Fruit fly (Drosophila melanogaster) whole organism, embryonic: ENCODE measurements around the gene wrd.

ENCODE experiments used
- ATbp ChIP-seq: fragments of 200-800 bp; sonication (Bioruptor generic); optimal IDR thresholded peaks from 2 replicates; lab custom pipeline; 2017; ENCODE audit warnings: missing biosample characterization, mild to moderate bottlenecking, missing genetic modification characterization, missing genetic modification reagents
- Bteb2 ChIP-seq: fragments of 200-800 bp; sonication (Bioruptor generic); optimal IDR thresholded peaks from 2 replicates; lab custom pipeline; 2016; ENCODE audit warnings: missing biosample characterization, missing genetic modification characterization
- CG10267 ChIP-seq: fragments of 200-800 bp; sonication (Bioruptor generic); optimal IDR thresholded peaks from 2 replicates; lab custom pipeline; 2018; ENCODE audit warnings: missing biosample characterization, mild to moderate bottlenecking, missing genetic modification characterization, moderate library complexity
- CG10543 ChIP-seq: fragments of 200-800 bp; sonication (Bioruptor generic); optimal IDR thresholded peaks from 3 replicates; lab custom pipeline; 2017; ENCODE audit warnings: missing biosample characterization, mild to moderate bottlenecking, missing genetic modification characterization, moderate library complexity
- CG11247 ChIP-seq: fragments of 200-800 bp; sonication (Bioruptor generic); IDR thresholded peaks from 2 replicates; pipeline ENCODE4 v1.3.6; 2022; ENCODE audit warnings: missing biosample characterization, missing genetic modification characterization
- CG14710 ChIP-seq: fragments of 200-800 bp; sonication (Bioruptor generic); optimal IDR thresholded peaks from 3 replicates; lab custom pipeline; 2019; ENCODE audit warnings: missing biosample characterization, mild to moderate bottlenecking, missing genetic modification characterization, moderate library complexity
- CG15011 ChIP-seq: fragments of 200-800 bp; sonication (Bioruptor generic); optimal IDR thresholded peaks from 3 replicates; lab custom pipeline; 2018; ENCODE audit warnings: missing biosample characterization, mild to moderate bottlenecking, missing genetic modification characterization
- CG15073 ChIP-seq: fragments of 200-800 bp; sonication (Bioruptor generic); optimal IDR thresholded peaks from 2 replicates; lab custom pipeline; 2016; ENCODE audit warnings: missing biosample characterization, missing genetic modification characterization
- CG15269 ChIP-seq: fragments of 200-800 bp; sonication (Bioruptor generic); optimal IDR thresholded peaks from 2 replicates; lab custom pipeline; 2018; ENCODE audit warnings: missing biosample characterization, mild to moderate bottlenecking, missing genetic modification characterization, moderate library complexity
- CG17361 ChIP-seq: fragments of 200-800 bp; sonication (Bioruptor generic); IDR thresholded peaks from 3 replicates; pipeline ENCODE4 v1.3.6; 2022; ENCODE audit warnings: missing biosample characterization, missing genetic modification characterization
- CG17802 ChIP-seq: fragments of 200-800 bp; sonication (Bioruptor generic); optimal IDR thresholded peaks from 2 replicates; lab custom pipeline; 2018; ENCODE audit warnings: missing biosample characterization, mild to moderate bottlenecking, missing genetic modification characterization, moderate library complexity
- CG2120 ChIP-seq: fragments of 200-800 bp; sonication (Bioruptor generic); optimal IDR thresholded peaks from 3 replicates; lab custom pipeline; 2016; ENCODE audit warnings: missing biosample characterization, missing genetic modification characterization
- CG2678 ChIP-seq: fragments of 200-800 bp; sonication (Bioruptor generic); optimal IDR thresholded peaks from 3 replicates; lab custom pipeline; 2019; ENCODE audit warnings: missing biosample characterization, mild to moderate bottlenecking, missing genetic modification characterization, moderate library complexity
- CG33213 ChIP-seq: fragments of 200-800 bp; sonication (Bioruptor generic); optimal IDR thresholded peaks from 3 replicates; lab custom pipeline; 2016; ENCODE audit warnings: missing biosample characterization, missing genetic modification characterization
- CG3995 ChIP-seq: fragments of 200-800 bp; sonication (Bioruptor generic); optimal IDR thresholded peaks from 3 replicates; lab custom pipeline; 2016; ENCODE audit warnings: missing biosample characterization, missing genetic modification characterization
- CG5245 ChIP-seq: fragments of 200-800 bp; sonication (Bioruptor generic); optimal IDR thresholded peaks from 3 replicates; lab custom pipeline; 2016; ENCODE audit warnings: missing biosample characterization, missing genetic modification characterization
- CG6654 ChIP-seq: fragments of 200-800 bp; sonication (Bioruptor generic); optimal IDR thresholded peaks from 2 replicates; lab custom pipeline; 2017; ENCODE audit warnings: missing biosample characterization, mild to moderate bottlenecking, missing genetic modification characterization
- CG6791 ChIP-seq: fragments of 200-800 bp; sonication (Bioruptor generic); IDR thresholded peaks from 3 replicates; pipeline ENCODE4 v1.3.6; 2022; ENCODE audit warnings: missing biosample characterization, missing genetic modification characterization; ENCODE audit not compliant: partially characterized antibody
- CG7987 ChIP-seq: fragments of 200-800 bp; sonication (Bioruptor generic); optimal IDR thresholded peaks from 2 replicates; lab custom pipeline; 2018; ENCODE audit warnings: missing biosample characterization, mild to moderate bottlenecking, missing genetic modification characterization, moderate library complexity
- CG8765 ChIP-seq: fragments of 200-800 bp; sonication (Bioruptor generic); IDR thresholded peaks from 2 replicates; pipeline ENCODE4 v1.3.6; 2022; ENCODE audit warnings: missing biosample characterization, missing genetic modification characterization
- CG9437 ChIP-seq: fragments of 200-800 bp; sonication (Bioruptor generic); optimal IDR thresholded peaks from 2 replicates; lab custom pipeline; 2018; ENCODE audit warnings: missing biosample characterization, mild to moderate bottlenecking, missing genetic modification characterization
- CG9609 ChIP-seq: fragments of 200-800 bp; sonication (Bioruptor generic); optimal IDR thresholded peaks from 3 replicates; lab custom pipeline; 2016; ENCODE audit warnings: missing biosample characterization, missing genetic modification characterization
- Doc2 ChIP-seq: fragments of 200-800 bp; sonication (Bioruptor generic); IDR thresholded peaks from 2 replicates; pipeline ENCODE4 v1.3.6; 2022; ENCODE audit warnings: missing biosample characterization, missing genetic modification characterization
- Dref ChIP-seq: fragments of 200-800 bp; sonication (Bioruptor generic); IDR thresholded peaks from 2 replicates; pipeline ENCODE4 v1.3.6; 2022; ENCODE audit warnings: missing biosample characterization, missing genetic modification characterization
- Drgx ChIP-seq: fragments of 200-800 bp; sonication (Bioruptor generic); IDR thresholded peaks from 2 replicates; pipeline ENCODE4 v1.3.6; 2022; ENCODE audit warnings: missing biosample characterization, missing genetic modification characterization
- Ets65A ChIP-seq: fragments of 200-800 bp; sonication (Bioruptor generic); peaks from one replicate; lab custom pipeline; 2016; ENCODE audit warnings: missing biosample characterization, missing genetic modification characterization
- H2.0 ChIP-seq: fragments of 200-800 bp; sonication (Bioruptor generic); IDR thresholded peaks from 2 replicates; pipeline ENCODE4 v1.3.6; 2022; ENCODE audit warnings: missing biosample characterization, missing genetic modification characterization
- HLHmδ ChIP-seq: fragments of 200-800 bp; sonication (Bioruptor generic); optimal IDR thresholded peaks from 2 replicates; lab custom pipeline; 2018; ENCODE audit warnings: missing biosample characterization, mild to moderate bottlenecking, missing genetic modification characterization, moderate library complexity
- Hey ChIP-seq: fragments of 200-800 bp; sonication (Bioruptor generic); optimal IDR thresholded peaks from 3 replicates; lab custom pipeline; 2018; ENCODE audit warnings: missing biosample characterization, mild to moderate bottlenecking, missing genetic modification characterization
- HmgD ChIP-seq: fragments of 200-800 bp; sonication (Bioruptor generic); optimal IDR thresholded peaks from 3 replicates; lab custom pipeline; 2016; ENCODE audit warnings: missing biosample characterization, missing genetic modification characterization
- MTF-1 ChIP-seq: fragments of 200-800 bp; sonication (Bioruptor generic); optimal IDR thresholded peaks from 2 replicates; lab custom pipeline; 2018; ENCODE audit warnings: missing biosample characterization, mild to moderate bottlenecking, missing genetic modification characterization, borderline replicate concordance
- Mes4 ChIP-seq: fragments of 200-800 bp; sonication (Bioruptor generic); optimal IDR thresholded peaks from 2 replicates; lab custom pipeline; 2016; ENCODE audit warnings: missing biosample characterization, missing genetic modification characterization
- NC2α ChIP-seq: fragments of 200-800 bp; sonication (Bioruptor generic); optimal IDR thresholded peaks from 2 replicates; lab custom pipeline; 2016; ENCODE audit warnings: missing biosample characterization, missing genetic modification characterization
- NC2β ChIP-seq: fragments of 200-800 bp; sonication (Bioruptor generic); optimal IDR thresholded peaks from 2 replicates; lab custom pipeline; 2016; ENCODE audit warnings: missing biosample characterization, missing genetic modification characterization
- Neu2 ChIP-seq: fragments of 200-800 bp; sonication (Bioruptor generic); optimal IDR thresholded peaks from 3 replicates; lab custom pipeline; 2016; ENCODE audit warnings: missing biosample characterization, missing genetic modification characterization, borderline replicate concordance
- Rfx ChIP-seq: fragments of 200-800 bp; sonication (Bioruptor generic); IDR thresholded peaks from 2 replicates; pipeline ENCODE4 v1.3.6; 2022; ENCODE audit warnings: missing biosample characterization, missing genetic modification characterization
- Scr ChIP-seq: fragments of 200-800 bp; sonication (Bioruptor generic); IDR thresholded peaks from 2 replicates; pipeline ENCODE4 v1.3.6; 2022; ENCODE audit warnings: missing biosample characterization, missing genetic modification characterization; ENCODE audit not compliant: partially characterized antibody
- Six4 ChIP-seq: fragments of 200-800 bp; sonication (Bioruptor generic); optimal IDR thresholded peaks from 2 replicates; lab custom pipeline; 2016; ENCODE audit warnings: missing biosample characterization, missing genetic modification characterization
- Sox102F ChIP-seq: fragments of 200-800 bp; sonication (Bioruptor generic); optimal IDR thresholded peaks from 2 replicates; lab custom pipeline; 2018; ENCODE audit warnings: missing biosample characterization, mild to moderate bottlenecking, missing genetic modification characterization, moderate library complexity
- amos ChIP-seq: fragments of 200-800 bp; sonication (Bioruptor generic); IDR thresholded peaks from 2 replicates; pipeline ENCODE4 v1.3.6; 2022; ENCODE audit warnings: missing biosample characterization, missing genetic modification characterization; ENCODE audit not compliant: partially characterized antibody
- ash1 ChIP-seq: fragments of 200-800 bp; sonication (Bioruptor generic); optimal IDR thresholded peaks from 2 replicates; lab custom pipeline; 2018; ENCODE audit warnings: missing biosample characterization, mild to moderate bottlenecking, missing genetic modification characterization
- cg ChIP-seq: fragments of 200-800 bp; sonication (Bioruptor generic); optimal IDR thresholded peaks from 3 replicates; lab custom pipeline; 2019; ENCODE audit warnings: missing biosample characterization, mild to moderate bottlenecking, missing genetic modification characterization, moderate library complexity
- chinmo ChIP-seq: fragments of 200-800 bp; sonication (Bioruptor generic); IDR thresholded peaks from 4 replicates; pipeline ENCODE4 v1.3.6; 2022; ENCODE audit warnings: missing biosample characterization, missing genetic modification characterization; ENCODE audit not compliant: partially characterized antibody
- ems ChIP-seq: fragments of 200-800 bp; sonication (Bioruptor generic); optimal IDR thresholded peaks from 3 replicates; lab custom pipeline; 2016; ENCODE audit warnings: missing biosample characterization, missing genetic modification characterization
- fd102C ChIP-seq: fragments of 200-800 bp; sonication (Bioruptor generic); optimal IDR thresholded peaks from 2 replicates; lab custom pipeline; 2018; ENCODE audit warnings: missing biosample characterization, mild to moderate bottlenecking, missing genetic modification characterization, moderate library complexity
- gce ChIP-seq: fragments of 200-800 bp; sonication (Bioruptor generic); IDR thresholded peaks from 3 replicates; pipeline ENCODE4 v1.3.6; 2022; ENCODE audit warnings: missing biosample characterization, missing genetic modification characterization
- inv ChIP-seq: fragments of 200-800 bp; sonication (Bioruptor generic); IDR thresholded peaks from 2 replicates; pipeline ENCODE4 v1.3.6; 2022; ENCODE audit warnings: missing biosample characterization, missing genetic modification characterization; ENCODE audit not compliant: partially characterized antibody
- schlank ChIP-seq: fragments of 200-800 bp; sonication (Bioruptor generic); optimal IDR thresholded peaks from 2 replicates; lab custom pipeline; 2018; ENCODE audit warnings: missing biosample characterization, mild to moderate bottlenecking, missing genetic modification characterization
- sisA ChIP-seq: fragments of 200-800 bp; sonication (Bioruptor generic); IDR thresholded peaks from 2 replicates; pipeline ENCODE4 v1.3.6; 2022; ENCODE audit warnings: missing biosample characterization, missing genetic modification characterization
- tll ChIP-seq, 2 experiments: fragments of 200-800 bp in 1 of 2; fragments of >200 bp in 1 of 2; sonication (Bioruptor generic) in 1 of 2; optimal IDR thresholded peaks; 2 replicates each; lab custom pipeline; 2017 to 2019; ENCODE audit warnings: missing biosample characterization in 2 of 2, missing genetic modification characterization in 2 of 2, mild to moderate bottlenecking in 1 of 2, moderate library complexity in 1 of 2

wrd gene

DNA sequence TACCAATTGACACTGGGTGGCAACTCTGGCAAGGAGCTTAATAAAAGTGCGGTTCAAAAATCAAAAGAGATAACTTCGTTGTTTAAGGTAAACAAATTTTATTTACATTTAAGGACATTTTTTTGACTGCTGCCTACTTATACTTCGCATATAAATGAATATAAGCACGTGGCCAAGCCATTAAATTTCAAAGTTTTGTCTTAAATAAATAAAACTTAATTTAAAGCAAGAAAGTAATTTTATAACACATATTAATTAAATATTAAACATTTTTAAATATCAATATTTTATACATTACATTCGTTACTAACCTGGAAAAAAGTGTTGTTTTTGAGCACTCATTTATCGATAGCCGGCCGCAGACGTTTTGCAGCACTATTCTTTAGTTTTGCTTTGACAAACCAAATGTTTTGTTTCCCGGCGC lies 21.2 kb downstream of the wrd start, which contains the start of the genes CG12321 and MED17 (continued):
- TF ChIP-seq chinmo (no peak), gce (GFP tag; lab: Robert Waterston, UW) (peak; percentile 72; the same call in 2 of the 3 replicates), CG6791 (GFP tag; lab: Robert Waterston, UW) (no peak), CG2678 (tag; lab: Kevin White, UChicago) (peak; percentile 90), CG15011 (peak; percentile 63), CG9609 (peak; percentile 56), HmgD (GFP tag; lab: Kevin White, UChicago) (no peak), fd102C (GFP tag; lab: Kevin White, UChicago) (no peak), schlank (tag; lab: Kevin White, UChicago) (peak; percentile 26), amos (GFP tag; lab: Robert Waterston, UW) (no peak), CG9437 (GFP tag; lab: Kevin White, UChicago) (peak; percentile 86), CG2120 (GFP tag; lab: Kevin White, UChicago) (peak; percentile 91), CG3995 (peak; percentile 27), CG8765 (GFP tag; lab: Robert Waterston, UW) (peak; percentile 46), Bteb2 (GFP tag; lab: Kevin White, UChicago) (peak; percentile 66), Dref (GFP tag; lab: Robert Waterston, UW) (peak; percentile 76), Six4 (GFP tag; lab: Kevin White, UChicago) (peak; percentile 84), Hey (no peak), H2.0 (GFP tag; lab: Robert Waterston, UW) (peak; percentile 81), NC2β (no peak), Drgx (GFP tag; lab: Robert Waterston, UW) (peak; percentile 72), CG15269 (peak; percentile 89), CG17361 (GFP tag; lab: Robert Waterston, UW) (peak; percentile 96), CG10267 (tag; lab: Kevin White, UChicago) (peak; percentile 99), ATbp (no peak), CG14710 (tag; lab: Kevin White, UChicago) (peak; percentile 92), Rfx (GFP tag; lab: Robert Waterston, UW) (peak; percentile 96), tll (GFP tag; optimal IDR thresholded peaks at IDR 0.05; lab: Kevin White, UChicago) (no peak), CG33213 (GFP tag; lab: Kevin White, UChicago) (peak; percentile 47), ems (GFP tag; lab: Kevin White, UChicago) (no peak), Scr (GFP tag; lab: Robert Waterston, UW) (0 out of 2 replicates have a peak, but pooled peaks have one; percentile 16), CG10543 (GFP tag; lab: Kevin White, UChicago) (peak; percentile 85), Sox102F (GFP tag; lab: Kevin White, UChicago) (peak; percentile 91), CG5245 (GFP tag; lab: Kevin White, UChicago) (peak; percentile 74), CG6654 (GFP tag; lab: Kevin White, UChicago) (peak; percentile 69), Mes4 (GFP tag; lab: Kevin White, UChicago) (peak; percentile 33), cg (GFP tag; lab: Kevin White, UChicago) (no peak), Ets65A (peak; percentile 98), inv (GFP tag; lab: Robert Waterston, UW) (no peak), Doc2 (GFP tag; lab: Robert Waterston, UW) (0 out of 2 replicates have a peak, but pooled peaks have one; percentile 57), CG7987 (GFP tag; lab: Kevin White, UChicago) (peak; percentile 66), sisA (GFP tag; lab: Robert Waterston, UW) (peak; percentile 90), Neu2 (GFP tag; lab: Kevin White, UChicago) (no peak), HLHmδ (no peak), ash1 (GFP tag; lab: Kevin White, UChicago) (peak; percentile 16), CG17802 (tag; lab: Kevin White, UChicago) (peak; percentile 52), CG11247 (GFP tag; lab: Robert Waterston, UW) (peak; percentile 92), CG15073 (GFP tag; lab: Kevin White, UChicago) (peak; percentile 53), NC2α (no peak), MTF-1 (GFP tag; lab: Kevin White, UChicago) (no peak)
